Worm (Caenorhabditis elegans) whole organism, L4/young adult: ENCODE measurements around the gene F21C10.4.

Source experiments
- W03F9.2 ChIP-seq: fragments of 150-350 bp; optimal IDR thresholded peaks from 2 replicates; lab custom pipeline; 2014; ENCODE audit warnings: missing biosample characterization, missing genetic modification characterization
- dao-5 ChIP-seq: sonication (generic microtip); optimal IDR thresholded peaks from 2 replicates; lab custom pipeline; 2016; ENCODE audit warnings: missing genotype, missing genetic modification characterization, moderate library complexity, missing compliant biosample characterization
- him-1 ChIP-seq: sonication (generic microtip); optimal IDR thresholded peaks from 2 replicates; lab custom pipeline; 2016; ENCODE audit warnings: missing genotype, missing genetic modification reagents, missing genetic modification characterization, missing compliant biosample characterization

ce11 chrV:9108219-9108618 is 18.2 kb upstream of the F21C10.4 start, which contains the start of gene F21C10.18:
- TF ChIP-seq W03F9.2 (tag; lab: Kevin White, UChicago) (no peak), him-1 (no peak), dao-5 (tag; lab: Kevin White, UChicago) (no peak)
